Worm (Caenorhabditis elegans) whole organism, L2 larva: Measurements from ENCODE around the gene K09E4.3.

Source experiments
- egl-27 ChIP-seq: sonication (generic microtip); optimal IDR thresholded peaks from 3 replicates; lab custom pipeline; 2017; ENCODE audit warnings: missing biosample characterization, missing genetic modification reagents, missing genetic modification characterization
- elt-1 ChIP-seq: fragments of 150-350 bp; optimal IDR thresholded peaks from 2 replicates; lab custom pipeline; 2014; ENCODE audit warnings: missing biosample characterization, missing genetic modification characterization
- lin-13 ChIP-seq: fragments of 150-350 bp; optimal IDR thresholded peaks from 2 replicates; lab custom pipeline; 2014; ENCODE audit warnings: missing biosample characterization, missing genetic modification reagents, missing genetic modification characterization
- nhr-25 ChIP-seq: fragments of 150-350 bp; sonication (generic microtip); optimal IDR thresholded peaks from 3 replicates; lab custom pipeline; 2014; ENCODE audit warnings: missing biosample characterization, missing genetic modification characterization
- unc-39 ChIP-seq: fragments of 150-350 bp; optimal IDR thresholded peaks from 2 replicates; lab custom pipeline; 2014; ENCODE audit warnings: missing biosample characterization, missing genetic modification characterization

- TF ChIP-seq nhr-25 (tag; lab: Kevin White, UChicago): no peak
- no peak for TF ChIP-seq unc-39 (tag; lab: Kevin White, UChicago)
- TF ChIP-seq lin-13 (GFP tag; lab: Kevin White, UChicago): no peak
- no peak for TF ChIP-seq egl-27 (tag; lab: Kevin White, UChicago)
- TF ChIP-seq elt-1: no peak
These were observed 39.8 kb downstream of the K09E4.3 start for ce11 chrII:14086931-14087330.
